Fruit fly (Drosophila melanogaster) whole organism: ENCODE data around the gene CG16790.

Experiments
- CG8478 ChIP-seq: fragments of >200 bp; optimal IDR thresholded peaks from 2 replicates; lab custom pipeline; 2018; ENCODE audit warnings: inconsistent platforms
- Dll ChIP-seq: fragments of >200 bp; optimal IDR thresholded peaks from 2 replicates; lab custom pipeline; 2017
- EcR ChIP-seq, 2 experiments: fragments of >200 bp; optimal IDR thresholded peaks; 2 replicates each; lab custom pipeline; 2017; ENCODE audit warnings: missing biosample characterization in 2 of 2, missing genetic modification characterization in 2 of 2, missing genetic modification reagents in 2 of 2
- pan ChIP-seq: fragments of >200 bp; optimal IDR thresholded peaks from 2 replicates; lab custom pipeline; 2017
- psq ChIP-seq: fragments of >200 bp; optimal IDR thresholded peaks from 2 replicates; lab custom pipeline; 2017
- usp ChIP-seq: fragments of >200 bp; optimal IDR thresholded peaks from 2 replicates; lab custom pipeline; 2017; ENCODE audit warnings: missing biosample characterization, missing genetic modification characterization, mixed read lengths

The CG16790 gene

dm6 chr3R:9596615-9597014 is 26.6 kb upstream of the CG16790 start:
- no peak for TF ChIP-seq CG8478 (lab: Kevin White, UChicago)
- no peak for TF ChIP-seq EcR (GFP tag; optimal IDR thresholded peaks at IDR 0.05; lab: Kevin White, UChicago)
- TF ChIP-seq usp (GFP tag; lab: Kevin White, UChicago): no peak
- no peak for TF ChIP-seq Dll (lab: Kevin White, UChicago)
- no peak for TF ChIP-seq pan
- no peak for TF ChIP-seq psq (lab: Kevin White, UChicago)

- TF ChIP-seq pan (no peak), usp (GFP tag; lab: Kevin White, UChicago) (no peak), EcR (GFP tag; optimal IDR thresholded peaks at IDR 0.05; lab: Kevin White, UChicago) (no peak)
Observed at dm6 chr3R:9595681-9596357, 25.8 kb upstream of the CG16790 start.

DNA sequence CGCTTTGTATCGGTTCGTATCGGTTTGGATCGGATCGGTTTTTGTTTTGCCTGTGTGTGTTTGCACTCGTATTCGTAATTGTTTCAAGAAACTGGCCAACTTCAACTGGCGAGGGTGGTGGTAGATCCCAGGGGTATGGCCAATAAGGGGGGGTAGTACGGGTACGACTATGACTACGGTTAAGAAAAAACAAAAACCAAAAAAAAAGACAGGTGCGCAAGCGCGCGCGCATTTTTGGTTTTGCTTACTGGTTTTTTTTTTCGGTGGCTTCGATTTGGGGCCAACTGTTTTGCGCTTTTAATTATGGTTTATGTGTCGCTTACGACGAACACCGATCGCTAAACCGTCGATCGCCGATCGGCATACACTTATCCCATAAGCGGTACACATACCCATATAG is 24.8 kb upstream of the CG16790 start:
- TF ChIP-seq usp (GFP tag; lab: Kevin White, UChicago): no peak
- TF ChIP-seq Dll (lab: Kevin White, UChicago): no peak
- TF ChIP-seq psq (lab: Kevin White, UChicago): no peak
- no peak for TF ChIP-seq CG8478 (lab: Kevin White, UChicago)
- no peak for TF ChIP-seq EcR (GFP tag; optimal IDR thresholded peaks at IDR 0.05; lab: Kevin White, UChicago)
- no peak for TF ChIP-seq pan

DNA sequence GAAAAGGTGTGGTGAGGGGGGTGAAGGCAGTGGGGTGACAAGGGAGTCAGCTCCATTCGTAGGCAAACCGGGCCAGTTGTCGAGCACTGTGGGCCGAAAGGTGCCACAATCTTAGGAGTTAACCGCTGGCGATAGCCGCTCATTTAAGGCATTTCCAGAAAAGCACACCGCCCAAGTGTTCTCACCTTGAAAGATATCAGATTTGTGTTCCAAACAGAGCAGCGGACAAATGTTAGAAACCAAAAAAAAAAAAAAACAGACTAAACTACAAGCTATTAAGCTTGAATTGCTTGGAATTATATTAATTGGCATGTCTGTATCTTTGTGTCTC is 24.2 kb upstream of the CG16790 start:
- TF ChIP-seq usp (GFP tag; lab: Kevin White, UChicago) (no peak), pan (no peak)

DNA sequence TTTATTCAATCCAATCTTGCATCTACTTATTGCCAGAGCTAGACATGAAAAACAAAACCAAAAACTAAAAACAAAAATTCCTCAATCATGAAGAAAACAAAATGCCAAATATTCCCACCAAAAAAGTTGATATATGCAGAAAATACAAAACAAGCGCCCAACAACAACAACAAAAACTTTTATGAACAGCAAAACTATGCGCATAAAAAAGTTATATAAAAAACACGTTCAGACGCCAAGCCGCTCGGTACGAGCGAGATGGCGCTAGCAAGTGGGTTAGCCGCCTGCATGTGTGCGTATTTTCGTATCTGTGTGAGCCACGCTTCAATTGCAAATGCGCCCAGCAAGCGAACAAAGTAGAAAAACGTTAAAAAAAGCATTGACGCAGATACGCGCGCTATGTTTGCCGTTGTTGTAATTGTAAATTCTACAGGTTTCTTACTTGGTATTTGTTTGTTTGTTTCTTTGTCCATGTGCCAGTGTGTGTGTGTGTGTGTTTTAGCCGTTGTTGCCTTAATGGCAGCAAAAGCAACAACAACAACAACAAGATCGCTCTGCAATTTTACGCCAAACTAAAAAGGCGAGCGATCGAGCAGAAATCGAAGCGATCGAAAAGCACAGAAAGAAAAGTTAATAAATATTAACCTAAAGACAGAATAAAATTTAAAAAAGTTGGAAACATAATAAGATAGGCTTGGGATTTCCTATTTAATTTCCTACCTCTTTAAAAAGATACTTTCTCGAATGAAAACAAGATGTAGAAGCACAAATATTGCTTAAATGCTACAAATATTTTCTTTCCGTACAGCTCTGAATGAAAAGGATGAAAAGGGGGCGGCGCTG is 23.6 kb upstream of the CG16790 start:
- TF ChIP-seq EcR (GFP tag; optimal IDR thresholded peaks at IDR 0.05; lab: Kevin White, UChicago) (no peak), pan (no peak), psq (lab: Kevin White, UChicago) (no peak), Dll (lab: Kevin White, UChicago) (no peak), usp (GFP tag; lab: Kevin White, UChicago) (no peak), CG8478 (lab: Kevin White, UChicago) (no peak)

- TF ChIP-seq EcR (GFP tag; optimal IDR thresholded peaks at IDR 0.05; lab: Kevin White, UChicago) (no peak), usp (GFP tag; lab: Kevin White, UChicago) (no peak), psq (lab: Kevin White, UChicago) (no peak), pan (no peak), CG8478 (lab: Kevin White, UChicago) (no peak), Dll (lab: Kevin White, UChicago) (no peak)
Observed at dm6 chr3R:9591769-9592388, 21.9 kb upstream of the CG16790 start.

dm6 chr3R:9590952-9591532 is 21.0 kb upstream of the CG16790 start, which contains the start of the genes bocks and CG8312:
Gene bocks (minus strand): TSS chr3R:9591002.
Gene CG8312 (plus strand): TSS chr3R:9591309.
- TF ChIP-seq EcR (GFP tag; optimal IDR thresholded peaks at IDR 0.05; lab: Kevin White, UChicago) (no peak), psq (lab: Kevin White, UChicago) (no peak), CG8478 (lab: Kevin White, UChicago) (no peak), Dll (lab: Kevin White, UChicago) (no peak), usp (GFP tag; lab: Kevin White, UChicago) (no peak), pan (no peak)

dm6 chr3R:9586663-9587248 is 16.7 kb upstream of the CG16790 start, which contains the start of gene P58IPK:
Gene P58IPK (plus strand): TSS chr3R:9586942.
- no peak for TF ChIP-seq pan
- no peak for TF ChIP-seq Dll (lab: Kevin White, UChicago)
- no peak for TF ChIP-seq usp (GFP tag; lab: Kevin White, UChicago)
- TF ChIP-seq EcR (GFP tag; optimal IDR thresholded peaks at IDR 0.05; lab: Kevin White, UChicago): no peak
- no peak for TF ChIP-seq CG8478 (lab: Kevin White, UChicago)
- TF ChIP-seq psq (lab: Kevin White, UChicago): no peak

- no peak for TF ChIP-seq psq (lab: Kevin White, UChicago)
- no peak for TF ChIP-seq Dll (lab: Kevin White, UChicago)
- no peak for TF ChIP-seq usp (GFP tag; lab: Kevin White, UChicago)
- no peak for TF ChIP-seq CG8478 (lab: Kevin White, UChicago)
- no peak for TF ChIP-seq EcR (GFP tag; optimal IDR thresholded peaks at IDR 0.05; lab: Kevin White, UChicago)
- no peak for TF ChIP-seq pan
Observed at dm6 chr3R:9583122-9583521, 13.1 kb upstream of the CG16790 start, which contains the start of gene CG33654. Gene CG33654 (minus strand): TSS chr3R:9583222.

dm6 chr3R:9581973-9582372 is 12.0 kb upstream of the CG16790 start:
- no peak for TF ChIP-seq usp (GFP tag; lab: Kevin White, UChicago)
- no peak for TF ChIP-seq pan
- TF ChIP-seq EcR (GFP tag; optimal IDR thresholded peaks at IDR 0.05; lab: Kevin White, UChicago): no peak
- no peak for TF ChIP-seq CG8478 (lab: Kevin White, UChicago)
- no peak for TF ChIP-seq Dll (lab: Kevin White, UChicago)
- no peak for TF ChIP-seq psq (lab: Kevin White, UChicago)

DNA sequence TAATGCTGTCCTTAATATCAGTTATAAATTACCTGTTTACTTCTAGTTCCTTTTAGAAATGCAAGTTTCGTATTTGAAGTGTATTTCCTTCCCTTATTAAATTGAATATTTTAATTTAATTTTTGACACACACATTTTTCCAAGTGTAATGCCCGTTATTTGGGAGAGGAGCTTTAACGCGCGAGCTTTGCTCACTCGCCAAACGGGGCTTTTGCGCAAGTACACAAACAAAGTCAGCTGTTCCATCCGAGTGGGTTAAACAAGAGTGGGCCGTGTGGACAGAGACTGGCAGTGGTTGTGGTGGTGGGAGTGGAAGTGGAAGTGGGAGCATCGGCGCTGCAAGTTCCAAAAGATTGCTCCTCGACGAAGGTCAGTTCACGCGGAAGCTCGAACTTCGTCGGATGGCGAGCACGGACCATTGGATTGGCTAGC is 11.1 kb upstream of the CG16790 start, which contains the start of gene CG8301:
Gene CG8301, plus strand, starts transcription at position 218 of the 432 bp plus-strand sequence.
- TF ChIP-seq psq (lab: Kevin White, UChicago) (no peak), Dll (lab: Kevin White, UChicago) (no peak)
